Worm (Caenorhabditis elegans) whole organism, late embryonic: ENCODE data around the gene F22B3.8.

Experiments used
- F13H6.1 ChIP-seq: sonication (generic microtip); optimal IDR thresholded peaks from 2 replicates; lab custom pipeline; 2016; ENCODE audit warnings: missing genetic modification characterization, missing compliant biosample characterization
- K02D7.2 ChIP-seq: sonication (generic microtip); optimal IDR thresholded peaks from 2 replicates; lab custom pipeline; 2017; ENCODE audit warnings: mild to moderate bottlenecking, missing genetic modification characterization, missing compliant biosample characterization
- K09A11.1 ChIP-seq: sonication (generic microtip); optimal IDR thresholded peaks from 2 replicates; lab custom pipeline; 2017; ENCODE audit warnings: antibody characterized with exemption, mild to moderate bottlenecking, missing genetic modification characterization, missing compliant biosample characterization; ENCODE audit not compliant: insufficient read depth
- Y22D7AL.16 ChIP-seq: sonication (generic microtip); optimal IDR thresholded peaks from 2 replicates; lab custom pipeline; 2016; ENCODE audit warnings: missing genetic modification characterization, missing compliant biosample characterization
- ahr-1 ChIP-seq: sonication (generic microtip); optimal IDR thresholded peaks from 2 replicates; lab custom pipeline; 2016; ENCODE audit warnings: missing genetic modification characterization, missing compliant biosample characterization
- ama-1 ChIP-seq: fragments of 150-350 bp; optimal IDR thresholded peaks from 2 replicates; lab custom pipeline; 2014
- ceh-14 ChIP-seq: sonication (generic microtip); optimal IDR thresholded peaks from 2 replicates; lab custom pipeline; 2016; ENCODE audit warnings: missing genotype, missing genetic modification characterization, missing compliant biosample characterization
- ceh-19 ChIP-seq: fragments of 200-800 bp; sonication (Bioruptor generic); optimal IDR thresholded peaks from 2 replicates; lab custom pipeline; 2018; ENCODE audit warnings: mild to moderate bottlenecking, missing genetic modification characterization, missing compliant biosample characterization
- ceh-30 ChIP-seq: fragments of 150-350 bp; optimal IDR thresholded peaks from 2 replicates; lab custom pipeline; 2014; ENCODE audit warnings: missing biosample characterization, missing genetic modification characterization
- ceh-45 ChIP-seq: fragments of 200-800 bp; sonication (Bioruptor generic); IDR thresholded peaks from 2 replicates; pipeline ENCODE4 v1.3.6; 2022; ENCODE audit warnings: missing genetic modification reagents, missing genetic modification characterization, missing compliant biosample characterization
- dmd-4 ChIP-seq: sonication (generic microtip); optimal IDR thresholded peaks from 2 replicates; lab custom pipeline; 2016; ENCODE audit warnings: borderline replicate concordance, missing genetic modification characterization, missing compliant biosample characterization
- dve-1 ChIP-seq: sonication (generic microtip); optimal IDR thresholded peaks from 2 replicates; lab custom pipeline; 2017; ENCODE audit warnings: antibody characterized with exemption, mild to moderate bottlenecking, missing genetic modification characterization, missing compliant biosample characterization
- elt-2 ChIP-seq: sonication (generic microtip); optimal IDR thresholded peaks from 2 replicates; lab custom pipeline; 2016; ENCODE audit warnings: missing genetic modification reagents, missing genetic modification characterization, missing compliant biosample characterization
- elt-4 ChIP-seq: sonication (generic microtip); optimal IDR thresholded peaks from 2 replicates; lab custom pipeline; 2016; ENCODE audit warnings: missing genetic modification characterization, missing compliant biosample characterization
- eyg-1 ChIP-seq: sonication (generic microtip); optimal IDR thresholded peaks from 2 replicates; lab custom pipeline; 2016; ENCODE audit warnings: missing genotype, missing genetic modification characterization, missing compliant biosample characterization
- fax-1 ChIP-seq: sonication (generic microtip); optimal IDR thresholded peaks from 2 replicates; lab custom pipeline; 2016; ENCODE audit warnings: missing genotype, missing genetic modification characterization, missing compliant biosample characterization
- gmeb-2 ChIP-seq: sonication (generic microtip); optimal IDR thresholded peaks from 2 replicates; lab custom pipeline; 2016; ENCODE audit warnings: missing genetic modification characterization, inconsistent platforms, missing compliant biosample characterization
- hlh-13 ChIP-seq: fragments of 200-800 bp; sonication (Bioruptor generic); optimal IDR thresholded peaks from 2 replicates; lab custom pipeline; 2018; ENCODE audit warnings: mild to moderate bottlenecking, missing genetic modification characterization, missing compliant biosample characterization
- hlh-30 ChIP-seq: sonication (generic microtip); optimal IDR thresholded peaks from 2 replicates; lab custom pipeline; 2017; ENCODE audit warnings: antibody characterized with exemption, missing genetic modification characterization, missing compliant biosample characterization; ENCODE audit not compliant: insufficient read depth
- mec-3 ChIP-seq: sonication (generic microtip); optimal IDR thresholded peaks from 2 replicates; lab custom pipeline; 2016; ENCODE audit warnings: borderline replicate concordance, missing genetic modification characterization, missing compliant biosample characterization
- nfya-1 ChIP-seq: sonication (generic microtip); optimal IDR thresholded peaks from 2 replicates; lab custom pipeline; 2017; ENCODE audit warnings: missing genetic modification characterization, mild to moderate bottlenecking, missing compliant biosample characterization, antibody characterized with exemption, moderate library complexity
- nhr-232 ChIP-seq: sonication (generic microtip); optimal IDR thresholded peaks from 2 replicates; lab custom pipeline; 2016; ENCODE audit warnings: missing genetic modification characterization, missing compliant biosample characterization
- odd-2 ChIP-seq: sonication (generic microtip); optimal IDR thresholded peaks from 2 replicates; lab custom pipeline; 2017; ENCODE audit warnings: antibody characterized with exemption, mild to moderate bottlenecking, missing genetic modification characterization, missing compliant biosample characterization
- pat-9 ChIP-seq: fragments of 200-800 bp; sonication (Bioruptor generic); optimal IDR thresholded peaks from 2 replicates; lab custom pipeline; 2018; ENCODE audit warnings: mild to moderate bottlenecking, missing genetic modification characterization, moderate library complexity, missing compliant biosample characterization
- pqm-1 ChIP-seq: sonication (generic microtip); optimal IDR thresholded peaks from 2 replicates; lab custom pipeline; 2016; ENCODE audit warnings: missing genetic modification characterization, missing compliant biosample characterization
- sdc-2 ChIP-seq: sonication (generic microtip); optimal IDR thresholded peaks from 2 replicates; lab custom pipeline; 2016; ENCODE audit warnings: missing genotype, missing genetic modification characterization, missing compliant biosample characterization
- sox-2 ChIP-seq: fragments of 200-800 bp; sonication (Bioruptor generic); IDR thresholded peaks from 2 replicates; pipeline ENCODE4 v1.3.6; 2022; ENCODE audit warnings: missing genetic modification reagents, missing genetic modification characterization, missing compliant biosample characterization
- sox-4 ChIP-seq: sonication (generic microtip); optimal IDR thresholded peaks from 2 replicates; lab custom pipeline; 2017; ENCODE audit warnings: mild to moderate bottlenecking, missing genetic modification characterization, inconsistent platforms, missing compliant biosample characterization
- tbx-2 ChIP-seq: sonication (generic microtip); optimal IDR thresholded peaks from 2 replicates; lab custom pipeline; 2016; ENCODE audit warnings: missing genetic modification characterization, missing compliant biosample characterization
- tbx-7 ChIP-seq: sonication (generic microtip); optimal IDR thresholded peaks from 2 replicates; lab custom pipeline; 2016; ENCODE audit warnings: missing genotype, missing genetic modification characterization, missing compliant biosample characterization
- unc-3 ChIP-seq, 2 experiments: fragments of 200-800 bp in 1 of 2; sonication (Bioruptor generic) in 1 of 2; sonication (generic microtip) in 1 of 2; conservative IDR thresholded peaks in 1 of 2; optimal IDR thresholded peaks in 1 of 2; 2 replicates each; pipeline versions ENCODE4 v1.3.6 to Lab custom; 2016 to 2022; ENCODE audit warnings: missing compliant biosample characterization in 2 of 2, missing genetic modification characterization in 2 of 2, missing genetic modification reagents in 1 of 2
- unc-42 ChIP-seq: sonication (generic microtip); optimal IDR thresholded peaks from 2 replicates; lab custom pipeline; 2016; ENCODE audit warnings: missing genotype, missing genetic modification characterization, missing compliant biosample characterization
- unc-55 ChIP-seq: sonication (generic microtip); optimal IDR thresholded peaks from 2 replicates; lab custom pipeline; 2017; ENCODE audit warnings: missing biosample characterization, missing genetic modification reagents, missing genetic modification characterization
- unc-86 ChIP-seq: sonication (generic microtip); optimal IDR thresholded peaks from 2 replicates; lab custom pipeline; 2016; ENCODE audit warnings: missing genetic modification characterization, missing compliant biosample characterization
- zip-5 ChIP-seq: sonication (generic microtip); optimal IDR thresholded peaks from 2 replicates; lab custom pipeline; 2016; ENCODE audit warnings: missing genetic modification characterization, missing compliant biosample characterization

The F22B3.8 gene

ce11 chrIV:11467413-11467812, 42.7 kb upstream of the F22B3.8 start, which contains the start of gene C10C6.7:
Gene C10C6.7, minus strand, starts transcription at chrIV:11467513.
- TF ChIP-seq tbx-2: no peak
- TF ChIP-seq Y22D7AL.16 (tag; lab: Kevin White, UChicago): no peak
- TF ChIP-seq ceh-45 (GFP tag; lab: Robert Waterston, UW): no peak
- no peak for TF ChIP-seq tbx-7 (tag; lab: Kevin White, UChicago)
- TF ChIP-seq pat-9 (tag; lab: Kevin White, UChicago): no peak
- no peak for TF ChIP-seq gmeb-2 (tag; lab: Kevin White, UChicago)
- no peak for TF ChIP-seq ahr-1 (tag; lab: Kevin White, UChicago)
- TF ChIP-seq sdc-2 (tag; lab: Kevin White, UChicago): no peak
- no peak for TF ChIP-seq sox-2 (GFP tag; lab: Robert Waterston, UW)
- TF ChIP-seq eyg-1: no peak
- no peak for TF ChIP-seq K09A11.1 (tag; lab: Kevin White, UChicago)
- no peak for TF ChIP-seq hlh-30 (tag; lab: Kevin White, UChicago)
- TF ChIP-seq ama-1 (lab: Kevin White, UChicago): no peak
- TF ChIP-seq, all 69 proteins: peak for 0

- TF ChIP-seq unc-55 (GFP tag; lab: Kevin White, UChicago) (no peak), pat-9 (tag; lab: Kevin White, UChicago) (no peak), K02D7.2 (no peak), F13H6.1 (tag; lab: Kevin White, UChicago) (no peak), tbx-7 (tag; lab: Kevin White, UChicago) (no peak), nhr-232 (tag; lab: Kevin White, UChicago) (no peak), unc-86 (tag; lab: Kevin White, UChicago) (no peak), dve-1 (tag; lab: Kevin White, UChicago) (no peak), nfya-1 (tag; lab: Kevin White, UChicago) (no peak), sdc-2 (tag; lab: Kevin White, UChicago) (no peak)
- TF ChIP-seq, all 69 proteins: peak for 0
Measured at ce11 chrIV:11465125-11465524, 40.4 kb upstream of the F22B3.8 start, which contains the start of gene C10C6.3. Gene C10C6.3, minus strand, starts transcription at chrIV:11465225.

- no peak for TF ChIP-seq unc-55 (GFP tag; lab: Kevin White, UChicago)
- TF ChIP-seq tbx-7 (tag; lab: Kevin White, UChicago): no peak
- no peak for TF ChIP-seq unc-42
- no peak for TF ChIP-seq odd-2 (tag; lab: Kevin White, UChicago)
- no peak for TF ChIP-seq sox-4
Measured at ce11 chrIV:11461335-11461734, 36.6 kb upstream of the F22B3.8 start.

ce11 chrIV:11459684-11460083, 35.0 kb upstream of the F22B3.8 start, which contains the start of gene npr-3:
Gene npr-3, plus strand, starts transcription at chrIV:11459984.
- TF ChIP-seq ceh-30 (tag; lab: Kevin White, UChicago) (no peak), tbx-2 (no peak), ceh-19 (GFP tag; lab: Kevin White, UChicago) (no peak), hlh-13 (GFP tag; lab: Kevin White, UChicago) (no peak), K09A11.1 (tag; lab: Kevin White, UChicago) (no peak), dmd-4 (no peak), ceh-45 (GFP tag; lab: Robert Waterston, UW) (no peak), elt-2 (no peak), unc-3 (GFP tag; conservative IDR thresholded peaks at IDR 0.05; lab: Robert Waterston, UW) (no peak), unc-3 (tag; optimal IDR thresholded peaks at IDR 0.05; lab: Kevin White, UChicago) (no peak), zip-5 (tag; lab: Kevin White, UChicago) (no peak), ceh-14 (no peak), elt-4 (tag; lab: Kevin White, UChicago) (no peak), hlh-30 (tag; lab: Kevin White, UChicago) (no peak)

- TF ChIP-seq sox-2 (GFP tag; lab: Robert Waterston, UW) (no peak), ceh-30 (tag; lab: Kevin White, UChicago) (no peak), hlh-30 (tag; lab: Kevin White, UChicago) (no peak), fax-1 (tag; lab: Kevin White, UChicago) (no peak), pqm-1 (tag; lab: Kevin White, UChicago) (no peak), mec-3 (tag; lab: Kevin White, UChicago) (no peak)
Measured at ce11 chrIV:11458700-11459263, 34.1 kb upstream of the F22B3.8 start.
